Worm (Caenorhabditis elegans): Measurements from ENCODE around the gene haf-2.

haf-2 gene

DNA sequence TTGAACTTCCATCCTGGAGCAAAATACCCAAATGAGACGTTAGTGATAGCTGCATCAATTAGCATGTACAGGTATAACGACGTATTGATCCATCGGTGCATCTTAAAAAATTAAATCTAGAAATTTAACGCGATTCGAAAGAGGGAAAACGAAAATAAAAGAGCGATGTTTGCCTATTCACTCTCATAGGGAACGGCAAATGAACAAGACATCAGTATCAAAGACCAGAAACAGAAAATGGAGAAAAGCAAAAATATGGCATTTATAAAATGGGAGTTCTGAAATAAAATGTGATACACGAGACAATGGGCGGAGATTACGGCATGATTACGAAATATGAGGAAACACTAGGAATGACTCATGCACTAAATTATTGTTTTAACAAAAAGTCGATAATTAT, at the start of gene haf-2:
Gene haf-2 (minus strand): TSS at position 101 of the 400 bp plus-strand sequence.
- no peak for TF ChIP-seq ceh-16 (tag; optimal IDR thresholded peaks at IDR 0.05)
- TF ChIP-seq lin-13 (GFP tag; optimal IDR thresholded peaks at IDR 0.05): no peak
- TF ChIP-seq blmp-1 (tag; optimal IDR thresholded peaks at IDR 0.05; ENCODE audit: insufficient read depth): no peak
- TF ChIP-seq alr-1 (tag; optimal IDR thresholded peaks at IDR 0.05): no peak
- TF ChIP-seq mab-5 (tag; optimal IDR thresholded peaks at IDR 0.05): no peak
- TF ChIP-seq ztf-4 (tag; optimal IDR thresholded peaks at IDR 0.05): no peak
- no peak for TF ChIP-seq ceh-82 (tag; optimal IDR thresholded peaks at IDR 0.05)
- TF ChIP-seq nhr-237 (tag; optimal IDR thresholded peaks at IDR 0.05): no peak
- no peak for TF ChIP-seq lsy-2 (tag; optimal IDR thresholded peaks at IDR 0.05)
- TF ChIP-seq unc-62 (GFP tag; optimal IDR thresholded peaks at IDR 0.05): no peak
- TF ChIP-seq nhr-10 (tag; optimal IDR thresholded peaks at IDR 0.05): no peak

ce11 chrII:7405262-7405661, 49.0 kb upstream of the haf-2 start:
- no peak for TF ChIP-seq alr-1 (tag; optimal IDR thresholded peaks at IDR 0.05)
- peak; percentile 70 for TF ChIP-seq nhr-25 (tag; optimal IDR thresholded peaks at IDR 0.05)
- no peak for TF ChIP-seq lsy-2 (tag; optimal IDR thresholded peaks at IDR 0.05)
- TF ChIP-seq sem-4 (tag; optimal IDR thresholded peaks at IDR 0.05): peak; percentile 28
- no peak for TF ChIP-seq nhr-10 (tag; optimal IDR thresholded peaks at IDR 0.05)
- peak; percentile 6 for TF ChIP-seq sma-9 (GFP tag; optimal IDR thresholded peaks at IDR 0.05)
- TF ChIP-seq sma-9 (tag; optimal IDR thresholded peaks at IDR 0.05): no peak
- TF ChIP-seq skn-1 (tag; optimal IDR thresholded peaks at IDR 0.05): no peak
- no peak for TF ChIP-seq nhr-77 (tag; optimal IDR thresholded peaks at IDR 0.05)
- TF ChIP-seq elt-3 (tag; optimal IDR thresholded peaks at IDR 0.05): no peak
- no peak for TF ChIP-seq F13H6.1 (tag; optimal IDR thresholded peaks at IDR 0.05)
- peak; percentile 45 for TF ChIP-seq egl-27 (tag; optimal IDR thresholded peaks at IDR 0.05)
- no peak for TF ChIP-seq snpc-4 (tag; optimal IDR thresholded peaks at IDR 0.05)
- peak; percentile 75 for TF ChIP-seq peb-1 (tag; optimal IDR thresholded peaks at IDR 0.05)
- peak; percentile 99 for TF ChIP-seq blmp-1 (tag; optimal IDR thresholded peaks at IDR 0.05; ENCODE audit: insufficient read depth)

- peak; percentile 3 for TF ChIP-seq F13H6.1 (tag; optimal IDR thresholded peaks at IDR 0.05)
- no peak for TF ChIP-seq lsy-2 (tag; optimal IDR thresholded peaks at IDR 0.05)
- TF ChIP-seq nhr-25 (tag; optimal IDR thresholded peaks at IDR 0.05): peak; percentile 94
- peak; percentile 86 for TF ChIP-seq blmp-1 (tag; optimal IDR thresholded peaks at IDR 0.05; ENCODE audit: insufficient read depth)
- no peak for TF ChIP-seq nhr-77 (tag; optimal IDR thresholded peaks at IDR 0.05)
- TF ChIP-seq nhr-129 (tag; optimal IDR thresholded peaks at IDR 0.05): no peak
Measured at ce11 chrII:7404001-7404400, 47.8 kb upstream of the haf-2 start.

- no peak for TF ChIP-seq lin-39 (tag; optimal IDR thresholded peaks at IDR 0.05)
- no peak for TF ChIP-seq elt-1 (tag; optimal IDR thresholded peaks at IDR 0.05)
- no peak for TF ChIP-seq mdl-1 (tag; optimal IDR thresholded peaks at IDR 0.05)
- no peak for TF ChIP-seq nhr-77 (tag; optimal IDR thresholded peaks at IDR 0.05)
- no peak for TF ChIP-seq ama-1 (optimal IDR thresholded peaks at IDR 0.05)
- no peak for TF ChIP-seq alr-1 (tag; optimal IDR thresholded peaks at IDR 0.05)
- TF ChIP-seq Y55F3AM.14 (GFP tag; optimal IDR thresholded peaks at IDR 0.05): no peak
- TF ChIP-seq mab-5 (tag; optimal IDR thresholded peaks at IDR 0.05): no peak
- no peak for TF ChIP-seq aly-2 (tag; optimal IDR thresholded peaks at IDR 0.05)
- TF ChIP-seq ceh-16 (tag; optimal IDR thresholded peaks at IDR 0.05): no peak
- TF ChIP-seq ztf-4 (tag; optimal IDR thresholded peaks at IDR 0.05): no peak
- no peak for TF ChIP-seq nhr-21 (tag; optimal IDR thresholded peaks at IDR 0.05)
- TF ChIP-seq nhr-6 (tag; optimal IDR thresholded peaks at IDR 0.05): no peak
- no peak for TF ChIP-seq skn-1 (tag; optimal IDR thresholded peaks at IDR 0.05)
Measured at ce11 chrII:7402625-7403024, 46.4 kb upstream of the haf-2 start, which contains the start of gene nas-7. TSS of gene nas-7 (minus strand) at chrII:7402725.

DNA sequence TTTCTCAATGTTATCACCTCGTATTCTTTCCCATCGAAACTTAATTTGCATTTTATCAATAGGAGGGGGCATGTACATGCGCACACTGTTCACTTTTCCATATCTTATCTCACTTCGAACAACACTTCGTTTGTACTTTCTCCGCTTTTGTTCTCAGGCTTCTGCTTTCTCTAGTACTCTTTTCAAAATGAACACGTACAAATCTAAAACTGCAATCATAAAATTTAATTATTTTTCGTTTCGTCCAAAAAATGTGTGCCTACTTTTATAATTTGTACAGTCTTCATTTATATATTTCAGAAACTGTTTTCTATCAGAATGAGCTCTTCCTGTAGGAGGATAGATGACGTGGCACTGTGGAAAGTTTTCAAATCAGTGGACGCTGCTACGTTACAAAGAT, 42.5 kb upstream of the haf-2 start, which contains the start of gene C07D10.1:
Gene C07D10.1 (plus strand): TSS at position 301 of the 400 bp plus-strand sequence.
- no peak for TF ChIP-seq unc-62 (GFP tag; optimal IDR thresholded peaks at IDR 0.05)
- no peak for TF ChIP-seq C34F6.9 (tag; optimal IDR thresholded peaks at IDR 0.05)
- TF ChIP-seq dmd-4 (tag; optimal IDR thresholded peaks at IDR 0.05): no peak
- TF ChIP-seq lin-11 (tag; optimal IDR thresholded peaks at IDR 0.05): no peak
- TF ChIP-seq fos-1 (tag; optimal IDR thresholded peaks at IDR 0.05): no peak
- TF ChIP-seq lsy-2 (tag; optimal IDR thresholded peaks at IDR 0.05): no peak
- TF ChIP-seq lin-39 (tag; optimal IDR thresholded peaks at IDR 0.05): no peak
- no peak for TF ChIP-seq nhr-21 (tag; optimal IDR thresholded peaks at IDR 0.05)
